Worm (Caenorhabditis elegans) whole organism, mixed stage, embryonic: ENCODE results near the gene R11G1.2.

Experiments
- M03D4.4 ChIP-seq: sonication (generic microtip); optimal IDR thresholded peaks from 2 replicates; lab custom pipeline; 2017; ENCODE audit warnings: mild to moderate bottlenecking, missing genetic modification characterization, missing compliant biosample characterization
- bed-3 ChIP-seq: fragments of 200-800 bp; sonication (Bioruptor generic); optimal IDR thresholded peaks from 3 replicates; lab custom pipeline; 2018; ENCODE audit warnings: mild to moderate bottlenecking, missing genetic modification characterization, moderate library complexity, missing compliant biosample characterization
- blmp-1 ChIP-seq: fragments of 150-350 bp; optimal IDR thresholded peaks from 2 replicates; lab custom pipeline; 2014; ENCODE audit warnings: missing biosample characterization, missing genetic modification characterization
- ceh-39 ChIP-seq: fragments of 150-350 bp; optimal IDR thresholded peaks from 2 replicates; lab custom pipeline; 2014; ENCODE audit warnings: missing biosample characterization, missing genetic modification characterization
- ceh-43 ChIP-seq: fragments of 200-800 bp; sonication (Bioruptor generic); optimal IDR thresholded peaks from 2 replicates; lab custom pipeline; 2018; ENCODE audit warnings: mild to moderate bottlenecking, missing genetic modification characterization, moderate library complexity, missing compliant biosample characterization
- ceh-83 ChIP-seq: fragments of 200-800 bp; sonication (Bioruptor generic); optimal IDR thresholded peaks from 2 replicates; lab custom pipeline; 2018; ENCODE audit warnings: mild to moderate bottlenecking, missing genetic modification characterization, missing compliant biosample characterization
- ces-1 ChIP-seq: fragments of 150-350 bp; optimal IDR thresholded peaks from 2 replicates; lab custom pipeline; 2014; ENCODE audit warnings: missing biosample characterization, missing genetic modification reagents, missing genetic modification characterization
- cnd-1 ChIP-seq: fragments of 200-800 bp; sonication (Bioruptor generic); optimal IDR thresholded peaks from 2 replicates; lab custom pipeline; 2018; ENCODE audit warnings: mild to moderate bottlenecking, missing genetic modification characterization, missing compliant biosample characterization
- drap-1 ChIP-seq: fragments of 200-800 bp; sonication (Bioruptor generic); optimal IDR thresholded peaks from 3 replicates; lab custom pipeline; 2018; ENCODE audit warnings: mild to moderate bottlenecking, missing genetic modification characterization, missing compliant biosample characterization
- elt-1 ChIP-seq: sonication (generic microtip); optimal IDR thresholded peaks from 2 replicates; lab custom pipeline; 2017; ENCODE audit warnings: missing genetic modification characterization, mild to moderate bottlenecking, missing compliant biosample characterization, antibody characterized with exemption, moderate library complexity, borderline replicate concordance; ENCODE audit not compliant: insufficient read depth
- elt-3 ChIP-seq: fragments of 150-350 bp; optimal IDR thresholded peaks from 2 replicates; lab custom pipeline; 2014; ENCODE audit warnings: missing biosample characterization, missing genetic modification characterization
- flh-1 ChIP-seq: fragments of 200-800 bp; sonication (Bioruptor generic); optimal IDR thresholded peaks from 2 replicates; lab custom pipeline; 2018; ENCODE audit warnings: mild to moderate bottlenecking, missing genetic modification characterization, moderate library complexity, missing compliant biosample characterization
- ham-2 ChIP-seq: fragments of 200-800 bp; sonication (Bioruptor generic); optimal IDR thresholded peaks from 2 replicates; lab custom pipeline; 2018; ENCODE audit warnings: mild to moderate bottlenecking, missing genetic modification characterization, missing compliant biosample characterization
- hlh-1 ChIP-seq: fragments of 150-350 bp; optimal IDR thresholded peaks from 2 replicates; lab custom pipeline; 2014; ENCODE audit warnings: missing biosample characterization, missing genetic modification reagents, missing genetic modification characterization
- lin-13 ChIP-seq: fragments of 150-350 bp; optimal IDR thresholded peaks from 2 replicates; lab custom pipeline; 2014; ENCODE audit warnings: missing biosample characterization, missing genetic modification characterization
- lin-32 ChIP-seq: fragments of 200-800 bp; sonication (Bioruptor generic); optimal IDR thresholded peaks from 2 replicates; lab custom pipeline; 2018; ENCODE audit warnings: mild to moderate bottlenecking, missing genetic modification characterization, missing compliant biosample characterization
- lsy-2 ChIP-seq: fragments of 150-350 bp; optimal IDR thresholded peaks from 2 replicates; lab custom pipeline; 2014; ENCODE audit warnings: missing biosample characterization, missing genetic modification characterization
- mab-5 ChIP-seq: fragments of 150-350 bp; optimal IDR thresholded peaks from 2 replicates; lab custom pipeline; 2014; ENCODE audit warnings: missing biosample characterization, missing genetic modification characterization
- mep-1 ChIP-seq: fragments of 150-350 bp; optimal IDR thresholded peaks from 2 replicates; lab custom pipeline; 2017; ENCODE audit warnings: missing biosample characterization, missing genetic modification reagents, missing genetic modification characterization, inconsistent platforms
- mls-2 ChIP-seq: sonication (generic microtip); optimal IDR thresholded peaks from 2 replicates; lab custom pipeline; 2016; ENCODE audit warnings: mild to moderate bottlenecking, missing genetic modification characterization, moderate library complexity, missing compliant biosample characterization
- nhr-12 ChIP-seq: fragments of 150-350 bp; optimal IDR thresholded peaks from 2 replicates; lab custom pipeline; 2014; ENCODE audit warnings: missing biosample characterization, missing genetic modification characterization
- nhr-2 ChIP-seq: fragments of 150-350 bp; optimal IDR thresholded peaks from 2 replicates; lab custom pipeline; 2014; ENCODE audit warnings: missing biosample characterization, missing genetic modification characterization
- nhr-237 ChIP-seq: fragments of 150-350 bp; optimal IDR thresholded peaks from 2 replicates; lab custom pipeline; 2014; ENCODE audit warnings: missing biosample characterization, missing genetic modification characterization
- nhr-28 ChIP-seq: fragments of 150-350 bp; optimal IDR thresholded peaks from 2 replicates; lab custom pipeline; 2014; ENCODE audit warnings: missing biosample characterization, missing genetic modification characterization
- nhr-76 ChIP-seq: sonication (generic microtip); optimal IDR thresholded peaks from 2 replicates; lab custom pipeline; 2017; ENCODE audit warnings: missing biosample characterization, missing genetic modification characterization
- pha-4 ChIP-seq: fragments of 150-350 bp; optimal IDR thresholded peaks from 2 replicates; lab custom pipeline; 2018; ENCODE audit warnings: missing biosample characterization, missing genetic modification reagents, missing genetic modification characterization
- sem-2 ChIP-seq: fragments of 200-800 bp; sonication (Bioruptor generic); optimal IDR thresholded peaks from 2 replicates; lab custom pipeline; 2018; ENCODE audit warnings: mild to moderate bottlenecking, missing genetic modification characterization, missing compliant biosample characterization
- snpc-4 ChIP-seq: fragments of 150-350 bp; optimal IDR thresholded peaks from 2 replicates; lab custom pipeline; 2014; ENCODE audit warnings: missing biosample characterization, missing genetic modification characterization
- sptf-1 ChIP-seq: sonication (generic microtip); optimal IDR thresholded peaks from 2 replicates; lab custom pipeline; 2017; ENCODE audit warnings: mild to moderate bottlenecking, missing genetic modification characterization, moderate library complexity, missing compliant biosample characterization
- tbx-8 ChIP-seq: fragments of 200-800 bp; sonication (Bioruptor generic); optimal IDR thresholded peaks from 2 replicates; lab custom pipeline; 2018; ENCODE audit warnings: mild to moderate bottlenecking, missing genetic modification characterization, moderate library complexity, missing compliant biosample characterization
- unc-120 ChIP-seq: sonication (generic microtip); optimal IDR thresholded peaks from 2 replicates; lab custom pipeline; 2017; ENCODE audit warnings: missing genetic modification characterization, missing compliant biosample characterization; ENCODE audit not compliant: poor library complexity, severe bottlenecking
- unc-39 ChIP-seq: fragments of 150-350 bp; optimal IDR thresholded peaks from 2 replicates; lab custom pipeline; 2014; ENCODE audit warnings: missing biosample characterization, missing genetic modification characterization
- unc-62 ChIP-seq: fragments of 150-350 bp; optimal IDR thresholded peaks from 2 replicates; lab custom pipeline; 2014; ENCODE audit warnings: missing biosample characterization, missing genetic modification reagents, missing genetic modification characterization
- zip-8 ChIP-seq: fragments of 150-350 bp; optimal IDR thresholded peaks from 2 replicates; lab custom pipeline; 2014; ENCODE audit warnings: missing biosample characterization, missing genetic modification characterization
- ztf-11 ChIP-seq: fragments of 150-350 bp; optimal IDR thresholded peaks from 2 replicates; lab custom pipeline; 2014; ENCODE audit warnings: missing biosample characterization, missing genetic modification characterization

R11G1.2 gene

ce11 chrX:3696603-3697002 lies 46.2 kb downstream of the R11G1.2 start, which contains the start of gene C01C4.3:
C01C4.3 (plus strand) TSS chrX:3696903.
- TF ChIP-seq mab-5 (tag; lab: Kevin White, UChicago) (no peak), sptf-1 (tag; lab: Kevin White, UChicago) (no peak), unc-39 (tag; lab: Kevin White, UChicago) (no peak), bed-3 (GFP tag; lab: Kevin White, UChicago) (no peak), flh-1 (GFP tag; lab: Kevin White, UChicago) (no peak), lsy-2 (tag; lab: Kevin White, UChicago) (no peak), nhr-12 (tag; lab: Kevin White, UChicago) (no peak), blmp-1 (tag; lab: Kevin White, UChicago) (no peak), tbx-8 (no peak), unc-62 (GFP tag; lab: Kevin White, UChicago) (no peak), mep-1 (tag; lab: Kevin White, UChicago) (no peak), drap-1 (GFP tag; lab: Kevin White, UChicago) (no peak), nhr-237 (no peak), nhr-28 (no peak), zip-8 (tag; lab: Kevin White, UChicago) (no peak), lin-32 (no peak), cnd-1 (tag; lab: Kevin White, UChicago) (no peak), sem-2 (no peak)

ce11 chrX:3697623-3698022 lies 47.2 kb downstream of the R11G1.2 start:
- TF ChIP-seq pha-4: peak; percentile 28
- TF ChIP-seq zip-8 (tag; lab: Kevin White, UChicago): no peak
- TF ChIP-seq lin-32: peak; percentile 76
- TF ChIP-seq mab-5 (tag; lab: Kevin White, UChicago): no peak
- TF ChIP-seq lsy-2 (tag; lab: Kevin White, UChicago): peak; percentile 34
- TF ChIP-seq nhr-237: peak; percentile 12
- peak; percentile 25 for TF ChIP-seq ces-1 (GFP tag; lab: Kevin White, UChicago)
- TF ChIP-seq nhr-12 (tag; lab: Kevin White, UChicago): no peak
- no peak for TF ChIP-seq snpc-4 (tag; lab: Kevin White, UChicago)
- TF ChIP-seq flh-1 (GFP tag; lab: Kevin White, UChicago): peak; percentile 69
- peak; percentile 87 for TF ChIP-seq bed-3 (GFP tag; lab: Kevin White, UChicago)
- TF ChIP-seq hlh-1 (tag; lab: Kevin White, UChicago): peak; percentile 5
- peak; percentile 84 for TF ChIP-seq ceh-43 (GFP tag; lab: Kevin White, UChicago)
- no peak for TF ChIP-seq ztf-11 (tag; lab: Kevin White, UChicago)
- TF ChIP-seq ceh-39: no peak
- peak; percentile 95 for TF ChIP-seq ceh-83
- peak; percentile 92 for TF ChIP-seq mls-2 (tag; lab: Kevin White, UChicago)
- peak; percentile 20 for TF ChIP-seq blmp-1 (tag; lab: Kevin White, UChicago)
- peak; percentile 59 for TF ChIP-seq mep-1 (tag; lab: Kevin White, UChicago)
- TF ChIP-seq elt-1 (tag; lab: Kevin White, UChicago): no peak
- no peak for TF ChIP-seq elt-3 (tag; lab: Kevin White, UChicago)
- peak; percentile 21 for TF ChIP-seq unc-62 (GFP tag; lab: Kevin White, UChicago)
- peak; percentile 36 for TF ChIP-seq unc-39 (tag; lab: Kevin White, UChicago)
- peak; percentile 90 for TF ChIP-seq cnd-1 (tag; lab: Kevin White, UChicago)
- no peak for TF ChIP-seq nhr-28
- TF ChIP-seq M03D4.4 (tag; lab: Kevin White, UChicago): peak; percentile 93
- TF ChIP-seq sem-2: peak; percentile 69
- TF ChIP-seq drap-1 (GFP tag; lab: Kevin White, UChicago): peak; percentile 91
- peak; percentile 83 for TF ChIP-seq tbx-8
- TF ChIP-seq nhr-76 (tag; lab: Kevin White, UChicago): no peak
- TF ChIP-seq lin-13 (tag; lab: Kevin White, UChicago): peak; percentile 32
- peak; percentile 85 for TF ChIP-seq unc-120
- peak; percentile 95 for TF ChIP-seq sptf-1 (tag; lab: Kevin White, UChicago)
- TF ChIP-seq ham-2 (GFP tag; lab: Kevin White, UChicago): peak; percentile 68
- no peak for TF ChIP-seq nhr-2

DNA sequence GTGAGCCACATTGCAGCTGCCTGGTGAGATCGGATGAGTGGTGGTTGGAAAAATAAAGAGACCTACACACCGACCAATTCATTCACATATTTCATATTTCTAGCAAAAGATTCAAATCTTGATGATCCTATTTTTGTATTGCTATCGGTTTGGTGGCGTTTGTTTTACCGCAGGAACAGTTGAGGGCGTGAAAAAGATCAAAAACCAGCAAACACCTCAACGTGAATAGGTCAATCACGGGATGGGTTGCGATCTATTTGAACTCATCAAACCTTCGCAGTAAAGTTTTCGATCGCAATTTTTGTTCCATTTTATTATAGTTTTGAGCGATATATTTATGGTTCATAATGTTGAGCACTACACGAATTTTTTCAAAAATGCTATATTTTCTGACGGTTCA lies 51.4 kb downstream of the R11G1.2 start:
- TF ChIP-seq mab-5 (tag; lab: Kevin White, UChicago): no peak
